Worm (Caenorhabditis elegans): ENCODE data around the gene panl-2.

DNA sequence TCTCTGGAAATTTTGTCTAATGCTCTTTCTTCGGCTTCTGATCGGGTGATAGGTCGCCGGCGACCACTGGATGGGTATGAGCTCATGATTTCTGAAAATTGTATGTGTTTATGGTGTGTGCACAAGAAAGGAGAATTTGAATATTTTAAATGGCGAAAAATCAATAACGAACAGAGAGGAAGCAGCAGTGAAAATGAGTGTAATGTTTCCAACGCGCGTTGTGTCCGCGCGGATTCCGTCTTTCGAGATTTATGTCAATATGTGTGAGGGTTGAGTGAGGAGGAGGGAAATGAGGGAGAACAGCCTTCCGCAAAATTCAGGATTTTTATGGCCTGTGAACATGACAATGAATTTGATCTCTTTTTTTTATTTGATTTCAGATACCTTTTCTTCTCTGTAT lies 39.2 kb downstream of the panl-2 start, which contains the start of gene flap-1:
- TF ChIP-seq ama-1 (optimal IDR thresholded peaks at IDR 0.05), result no peak
- TF ChIP-seq ama-1 (GFP tag; optimal IDR thresholded peaks at IDR 0.05), result no peak
- no peak for TF ChIP-seq sea-2 (GFP tag; IDR thresholded peaks at IDR 0.05)
- no peak for TF ChIP-seq atf-7 (tag; optimal IDR thresholded peaks at IDR 0.05)

Measured in whole organism, young adult.